Fruit fly (Drosophila melanogaster) whole organism: Measurements from ENCODE around the gene CG15212.

Experiments used
- Dll ChIP-seq: fragments of >200 bp; optimal IDR thresholded peaks from 2 replicates; lab custom pipeline; 2017
- pan ChIP-seq: fragments of >200 bp; optimal IDR thresholded peaks from 2 replicates; lab custom pipeline; 2017
- psq ChIP-seq: fragments of >200 bp; optimal IDR thresholded peaks from 2 replicates; lab custom pipeline; 2017
- usp ChIP-seq: fragments of >200 bp; optimal IDR thresholded peaks from 2 replicates; lab custom pipeline; 2017; ENCODE audit warnings: missing biosample characterization, missing genetic modification characterization, mixed read lengths

- TF ChIP-seq pan (lab: Kevin White, UChicago) (no peak), Dll (lab: Kevin White, UChicago) (no peak), usp (GFP tag; lab: Kevin White, UChicago) (no peak), psq (lab: Kevin White, UChicago) (no peak)
Measured at dm6 chr3L:5180968-5181612, 49.7 kb downstream of the CG15212 start.
